Fruit fly (Drosophila melanogaster) whole organism, embryonic: ENCODE results near the gene CG17029.

Experiments
- Awh ChIP-seq: fragments of 200-800 bp; sonication (Bioruptor generic); IDR thresholded peaks from 2 replicates; pipeline ENCODE4, ENCODE4 v1.3.6; 2022; ENCODE audit warnings: missing biosample characterization, missing genetic modification characterization
- B-H2 ChIP-seq: fragments of 200-800 bp; sonication (Bioruptor generic); optimal IDR thresholded peaks from 2 replicates; lab custom pipeline; 2018; ENCODE audit warnings: missing biosample characterization, mild to moderate bottlenecking, missing genetic modification characterization
- CG11398 ChIP-seq: fragments of 200-800 bp; sonication (Bioruptor generic); optimal IDR thresholded peaks from 2 replicates; lab custom pipeline; 2016; ENCODE audit warnings: missing biosample characterization, missing genetic modification characterization
- CG12236 ChIP-seq: fragments of 200-800 bp; sonication (Bioruptor generic); optimal IDR thresholded peaks from 2 replicates; lab custom pipeline; 2016; ENCODE audit warnings: missing biosample characterization, missing genetic modification characterization
- CG12391 ChIP-seq: fragments of 200-800 bp; sonication (Bioruptor generic); optimal IDR thresholded peaks from 3 replicates; lab custom pipeline; 2018; ENCODE audit warnings: missing biosample characterization, mild to moderate bottlenecking, missing genetic modification characterization, moderate library complexity
- CG12942 ChIP-seq: fragments of 200-800 bp; sonication (Bioruptor generic); optimal IDR thresholded peaks from 3 replicates; lab custom pipeline; 2016; ENCODE audit warnings: missing biosample characterization, missing genetic modification characterization
- CG13424 ChIP-seq: fragments of 200-800 bp; sonication (Bioruptor generic); optimal IDR thresholded peaks from 2 replicates; lab custom pipeline; 2019; ENCODE audit warnings: missing biosample characterization, mild to moderate bottlenecking, missing genetic modification characterization, moderate library complexity
- CG14050 ChIP-seq: fragments of 200-800 bp; sonication (Bioruptor generic); IDR thresholded peaks from 3 replicates; pipeline ENCODE4 v1.3.6; 2022; ENCODE audit warnings: missing biosample characterization, missing genetic modification characterization
- CG18011 ChIP-seq: fragments of 200-800 bp; sonication (Bioruptor generic); optimal IDR thresholded peaks from 2 replicates; lab custom pipeline; 2017; ENCODE audit warnings: missing biosample characterization, missing genetic modification characterization, mild to moderate bottlenecking, moderate library complexity, missing genotype
- CG18262 ChIP-seq: fragments of 200-800 bp; optimal IDR thresholded peaks from 3 replicates; lab custom pipeline; 2019; ENCODE audit warnings: missing biosample characterization, mild to moderate bottlenecking, missing genetic modification characterization, moderate library complexity
- CG2202 ChIP-seq: fragments of 200-800 bp; sonication (Bioruptor generic); optimal IDR thresholded peaks from 2 replicates; lab custom pipeline; 2018; ENCODE audit warnings: missing biosample characterization, mild to moderate bottlenecking, missing genetic modification characterization
- CG30431 ChIP-seq: fragments of 200-800 bp; sonication (Bioruptor generic); optimal IDR thresholded peaks from 2 replicates; lab custom pipeline; 2017; ENCODE audit warnings: missing biosample characterization, missing genetic modification characterization
- CG4282 ChIP-seq: fragments of 200-800 bp; sonication (Bioruptor generic); optimal IDR thresholded peaks from 2 replicates; lab custom pipeline; 2016; ENCODE audit warnings: missing biosample characterization, missing genetic modification characterization
- CG5180 ChIP-seq: fragments of 200-800 bp; sonication (Bioruptor generic); optimal IDR thresholded peaks from 3 replicates; lab custom pipeline; 2017; ENCODE audit warnings: missing biosample characterization, missing genetic modification characterization, mild to moderate bottlenecking, moderate library complexity, missing genetic modification reagents
- CoRest ChIP-seq: fragments of 200-800 bp; sonication (Bioruptor generic); optimal IDR thresholded peaks from 3 replicates; lab custom pipeline; 2018; ENCODE audit warnings: missing biosample characterization, mild to moderate bottlenecking, missing genetic modification characterization, moderate library complexity
- Deaf1 ChIP-seq: fragments of 200-800 bp; optimal IDR thresholded peaks from 3 replicates; lab custom pipeline; 2019; ENCODE audit warnings: missing biosample characterization, mild to moderate bottlenecking, missing genetic modification characterization, moderate library complexity
- Dp ChIP-seq: fragments of 200-800 bp; sonication (Bioruptor generic); optimal IDR thresholded peaks from 2 replicates; lab custom pipeline; 2018; ENCODE audit warnings: missing biosample characterization, mild to moderate bottlenecking, missing genetic modification characterization, moderate library complexity
- Dref ChIP-seq: fragments of 200-800 bp; sonication (Bioruptor generic); IDR thresholded peaks from 2 replicates; pipeline ENCODE4 v1.3.6; 2022; ENCODE audit warnings: missing biosample characterization, missing genetic modification characterization
- Drgx ChIP-seq: fragments of 200-800 bp; sonication (Bioruptor generic); IDR thresholded peaks from 2 replicates; pipeline ENCODE4 v1.3.6; 2022; ENCODE audit warnings: missing biosample characterization, missing genetic modification characterization
- Ets97D ChIP-seq: fragments of 200-800 bp; sonication (Bioruptor generic); optimal IDR thresholded peaks from 3 replicates; lab custom pipeline; 2016; ENCODE audit warnings: missing biosample characterization, missing genetic modification characterization
- Fer2 ChIP-seq: fragments of 200-800 bp; sonication (Bioruptor generic); optimal IDR thresholded peaks from 2 replicates; lab custom pipeline; 2018; ENCODE audit warnings: missing biosample characterization, mild to moderate bottlenecking, missing genetic modification characterization, moderate library complexity
- Hsf ChIP-seq: fragments of 200-800 bp; sonication (Bioruptor generic); optimal IDR thresholded peaks from 3 replicates; lab custom pipeline; 2016; ENCODE audit warnings: missing biosample characterization, missing genetic modification characterization
- Neu2 ChIP-seq: fragments of 200-800 bp; sonication (Bioruptor generic); optimal IDR thresholded peaks from 3 replicates; lab custom pipeline; 2016; ENCODE audit warnings: missing biosample characterization, missing genetic modification characterization, borderline replicate concordance
- Side ChIP-seq: fragments of 200-800 bp; sonication (Bioruptor generic); optimal IDR thresholded peaks from 2 replicates; lab custom pipeline; 2016; ENCODE audit warnings: missing biosample characterization, missing genetic modification characterization
- Tbp ChIP-seq: fragments of >200 bp; optimal IDR thresholded peaks from 2 replicates; lab custom pipeline; 2018; ENCODE audit warnings: missing biosample characterization, missing genetic modification characterization
- az2 ChIP-seq: fragments of 200-800 bp; sonication (Bioruptor generic); optimal IDR thresholded peaks from 3 replicates; lab custom pipeline; 2016; ENCODE audit warnings: missing biosample characterization, missing genetic modification characterization
- chn ChIP-seq: fragments of 200-800 bp; sonication (Bioruptor generic); optimal IDR thresholded peaks from 2 replicates; lab custom pipeline; 2016; ENCODE audit warnings: missing biosample characterization, missing genetic modification characterization
- ci ChIP-seq: fragments of 200-800 bp; sonication (Bioruptor generic); IDR thresholded peaks from 3 replicates; pipeline ENCODE4 v1.3.6; 2022; ENCODE audit warnings: missing biosample characterization, missing genetic modification characterization
- croc ChIP-seq: fragments of 200-800 bp; sonication (Bioruptor generic); conservative IDR thresholded peaks from 3 replicates; pipeline ENCODE4 v1.3.6; 2022; ENCODE audit warnings: missing biosample characterization, missing genetic modification characterization
- dpn ChIP-seq, 2 experiments: fragments of 200-800 bp; sonication (Bioruptor generic); optimal IDR thresholded peaks; 3 replicates each; lab custom pipeline; 2016; ENCODE audit warnings: missing biosample characterization in 2 of 2, missing genetic modification characterization in 2 of 2
- emc ChIP-seq: fragments of 200-800 bp; sonication (Bioruptor generic); optimal IDR thresholded peaks from 2 replicates; lab custom pipeline; 2016; ENCODE audit warnings: missing biosample characterization, missing genetic modification characterization
- en ChIP-seq: fragments of 200-800 bp; sonication (Bioruptor generic); optimal IDR thresholded peaks from 2 replicates; lab custom pipeline; 2016; ENCODE audit warnings: missing biosample characterization, missing genetic modification characterization
- eve ChIP-seq, 2 experiments: fragments of >200 bp; optimal IDR thresholded peaks; 2 replicates each; lab custom pipeline; 2017; ENCODE audit warnings: missing biosample characterization in 2 of 2, missing genetic modification characterization in 2 of 2
- gsb-n ChIP-seq: fragments of 200-800 bp; sonication (Bioruptor generic); optimal IDR thresholded peaks from 3 replicates; lab custom pipeline; 2018; ENCODE audit warnings: missing biosample characterization, mild to moderate bottlenecking, missing genetic modification characterization
- hb ChIP-seq: fragments of 200-800 bp; sonication (Bioruptor generic); IDR thresholded peaks from 3 replicates; pipeline ENCODE4 v1.3.6; 2022; ENCODE audit warnings: missing biosample characterization, missing genetic modification characterization; ENCODE audit not compliant: partially characterized antibody
- jigr1 ChIP-seq: fragments of 200-800 bp; sonication (Bioruptor generic); IDR thresholded peaks from 3 replicates; pipeline ENCODE4 v1.3.6; 2022; ENCODE audit warnings: missing biosample characterization, missing genetic modification characterization
- kah ChIP-seq: fragments of 200-800 bp; sonication (Bioruptor generic); optimal IDR thresholded peaks from 2 replicates; lab custom pipeline; 2018; ENCODE audit warnings: missing biosample characterization, mild to moderate bottlenecking, missing genetic modification characterization
- ken ChIP-seq: fragments of 200-800 bp; sonication (Bioruptor generic); IDR thresholded peaks from 3 replicates; pipeline ENCODE4 v1.3.6; 2022; ENCODE audit warnings: missing biosample characterization, missing genetic modification characterization
- lmd ChIP-seq: fragments of 200-800 bp; sonication (Bioruptor generic); IDR thresholded peaks from 2 replicates; pipeline ENCODE4 v1.3.6; 2022; ENCODE audit warnings: missing biosample characterization, missing genetic modification characterization
- prd ChIP-seq, 3 experiments: fragments of >200 bp in 2 of 3; fragments of 200-800 bp in 1 of 3; sonication (Bioruptor generic) in 1 of 3; optimal IDR thresholded peaks in 2 of 3; IDR thresholded peaks in 1 of 3; 2 replicates in 2 of 3; 3 replicates in 1 of 3; pipeline versions ENCODE4 v1.3.6 to Lab custom; 2017 to 2022; ENCODE audit warnings: missing biosample characterization in 1 of 3, missing genetic modification characterization in 1 of 3
- ro ChIP-seq: fragments of 200-800 bp; sonication (Bioruptor generic); IDR thresholded peaks from 2 replicates; pipeline ENCODE4 v1.3.6; 2022; ENCODE audit warnings: missing biosample characterization, missing genetic modification characterization
- sc ChIP-seq, 3 experiments: fragments of >200 bp in 2 of 3; fragments of 200-800 bp in 1 of 3; sonication (Bioruptor generic) in 1 of 3; optimal IDR thresholded peaks; 2 replicates in 2 of 3; 3 replicates in 1 of 3; lab custom pipeline; 2017; ENCODE audit warnings: mild to moderate bottlenecking in 1 of 3, missing biosample characterization in 1 of 3, missing genetic modification characterization in 1 of 3, missing genetic modification reagents in 1 of 3
- so ChIP-seq: fragments of 200-800 bp; sonication (Bioruptor generic); IDR thresholded peaks from 3 replicates; pipeline ENCODE4 v1.3.6; 2022; ENCODE audit warnings: missing biosample characterization, missing genetic modification characterization
- sug ChIP-seq: fragments of 200-800 bp; optimal IDR thresholded peaks from 2 replicates; lab custom pipeline; 2019; ENCODE audit warnings: missing biosample characterization, mild to moderate bottlenecking, missing genetic modification characterization, moderate library complexity
- tio ChIP-seq: fragments of 200-800 bp; sonication (Bioruptor generic); optimal IDR thresholded peaks from 2 replicates; lab custom pipeline; 2017; ENCODE audit warnings: missing biosample characterization, missing genetic modification characterization, inconsistent platforms
- trem ChIP-seq: fragments of 200-800 bp; optimal IDR thresholded peaks from 3 replicates; lab custom pipeline; 2019; ENCODE audit warnings: missing biosample characterization, mild to moderate bottlenecking, missing genetic modification characterization, moderate library complexity
- twi ChIP-seq: fragments of 200-800 bp; optimal IDR thresholded peaks from 2 replicates; lab custom pipeline; 2019; ENCODE audit warnings: missing biosample characterization, mild to moderate bottlenecking, missing genetic modification characterization, moderate library complexity
- wek ChIP-seq: fragments of 200-800 bp; sonication (Bioruptor generic); optimal IDR thresholded peaks from 3 replicates; lab custom pipeline; 2018; ENCODE audit warnings: missing biosample characterization, mild to moderate bottlenecking, missing genetic modification characterization, moderate library complexity
- z ChIP-seq: fragments of 200-800 bp; sonication (Bioruptor generic); IDR thresholded peaks from 3 replicates; pipeline ENCODE4 v1.3.6; 2022; ENCODE audit warnings: missing biosample characterization, missing genetic modification characterization

The CG17029 gene

DNA sequence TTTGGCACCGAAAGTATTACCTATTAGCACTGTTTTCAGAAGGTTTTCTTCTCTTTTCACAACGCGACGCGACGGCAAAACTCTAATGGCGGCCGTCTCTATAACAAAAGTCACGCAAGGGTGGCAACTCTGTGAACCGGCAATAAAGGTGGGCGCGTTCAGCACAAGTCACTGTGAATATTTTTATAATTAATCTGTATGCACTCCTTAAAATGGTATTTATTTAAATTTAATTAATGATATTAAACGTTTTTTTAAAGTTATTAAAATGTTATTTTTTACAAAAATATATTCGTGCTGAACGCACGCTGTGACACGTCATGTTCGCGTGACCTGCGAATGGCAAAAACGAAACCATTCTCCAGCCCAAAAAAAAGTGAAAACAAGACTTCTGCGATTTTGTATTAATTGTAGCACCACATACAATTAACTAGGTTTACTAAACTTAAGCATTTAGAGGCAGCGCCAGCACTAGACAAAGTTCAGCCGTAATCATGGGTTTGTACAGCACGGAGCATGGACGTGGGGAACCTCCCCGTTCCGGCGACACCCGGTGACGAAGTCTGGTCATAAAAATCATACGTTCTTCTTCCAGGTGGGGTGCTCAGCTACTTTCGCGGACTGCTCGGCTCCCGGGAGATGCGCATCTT, 6.2 kb downstream of the CG17029 start, which contains the start of the genes brm and Arl1 (continued):
- TF ChIP-seq tio (peak; percentile 97), so (GFP tag; lab: Robert Waterston, UW) (peak; percentile 99), ro (GFP tag; lab: Robert Waterston, UW) (peak; percentile 97), CG12391 (peak; percentile 99), B-H2 (GFP tag; lab: Kevin White, UChicago) (peak; percentile 99), hb (GFP tag; lab: Robert Waterston, UW) (no peak), lmd (GFP tag; lab: Robert Waterston, UW) (peak; percentile 99), CG4282 (peak; percentile 51), CG2202 (peak; percentile 93), eve (GFP tag; optimal IDR thresholded peaks at IDR 0.05; lab: Kevin White, UChicago) (no peak), Dp (GFP tag; lab: Kevin White, UChicago) (peak; percentile 40), Neu2 (no peak), croc (GFP tag; lab: Robert Waterston, UW) (peak; percentile 99), ci (GFP tag; lab: Robert Waterston, UW) (peak; percentile 99), CG12942 (GFP tag; lab: Kevin White, UChicago) (peak; percentile 98), Dref (peak; percentile 54), Hsf (GFP tag; lab: Kevin White, UChicago) (peak; percentile 94), CoRest (tag; lab: Kevin White, UChicago) (peak; percentile 99), CG18011 (peak; percentile 92), sc (optimal IDR thresholded peaks at IDR 0.05; lab: Kevin White, UChicago) (no peak), sc (GFP tag; optimal IDR thresholded peaks at IDR 0.05; lab: Kevin White, UChicago) (peak; percentile 96), az2 (GFP tag; lab: Kevin White, UChicago) (peak; percentile 97), dpn (GFP tag; optimal IDR thresholded peaks at IDR 0.05; lab: Kevin White, UChicago) (peak; percentile 93 to 97), z (peak; percentile 79), prd (optimal IDR thresholded peaks at IDR 0.05; lab: Kevin White, UChicago) (no peak), prd (GFP tag; IDR thresholded peaks at IDR 0.05; lab: Robert Waterston, UW) (peak; percentile 99), Deaf1 (tag; lab: Kevin White, UChicago) (peak; percentile 86), wek (GFP tag; lab: Kevin White, UChicago) (peak; percentile 72), CG18262 (tag; lab: Kevin White, UChicago) (peak; percentile 97), trem (tag; lab: Kevin White, UChicago) (peak; percentile 96), Ets97D (GFP tag; lab: Kevin White, UChicago) (peak; percentile 85), twi (tag; lab: Kevin White, UChicago) (peak; percentile 97), Side (GFP tag; lab: Kevin White, UChicago) (peak; percentile 81), CG5180 (GFP tag; lab: Kevin White, UChicago) (peak; percentile 87), Drgx (GFP tag; lab: Robert Waterston, UW) (peak; percentile 99), Tbp (GFP tag; lab: Kevin White, UChicago) (no peak), jigr1 (GFP tag; lab: Robert Waterston, UW) (peak; percentile 96), kah (GFP tag; lab: Kevin White, UChicago) (peak; percentile 92), CG13424 (peak; percentile 99), CG30431 (GFP tag; lab: Kevin White, UChicago) (peak; percentile 98), CG14050 (peak; percentile 98), Awh (peak; percentile 99), emc (GFP tag; lab: Kevin White, UChicago) (peak; percentile 74), chn (peak; percentile 93), CG12236 (GFP tag; lab: Kevin White, UChicago) (peak; percentile 4), en (GFP tag; lab: Kevin White, UChicago) (peak; percentile 20), gsb-n (tag; lab: Kevin White, UChicago) (no peak), Fer2 (tag; lab: Kevin White, UChicago) (peak; percentile 98), sug (tag; lab: Kevin White, UChicago) (peak; percentile 98), CG11398 (GFP tag; lab: Kevin White, UChicago) (peak; percentile 73), ken (GFP tag; lab: Robert Waterston, UW) (peak; percentile 99)
